Worm (Caenorhabditis elegans): ENCODE data around the gene sir-2.2.

ce11 chrX:13347251-13347650 lies 19.4 kb downstream of the sir-2.2 start:
- no peak for TF ChIP-seq pha-4 (GFP tag; IDR thresholded peaks at IDR 0.05)
- TF ChIP-seq pha-4 (tag; optimal IDR thresholded peaks at IDR 0.05), result no peak
- no peak for TF ChIP-seq mep-1 (tag; optimal IDR thresholded peaks at IDR 0.05)
- TF ChIP-seq ceh-28 (tag; optimal IDR thresholded peaks at IDR 0.05), result no peak
- TF ChIP-seq nhr-77 (tag; optimal IDR thresholded peaks at IDR 0.05), result no peak
- TF ChIP-seq pqm-1 (tag; optimal IDR thresholded peaks at IDR 0.05), result no peak
- TF ChIP-seq nhr-25 (tag; optimal IDR thresholded peaks at IDR 0.05; ENCODE audit: borderline replicate concordance, insufficient read depth), result no peak
- no peak for TF ChIP-seq hlh-30 (tag; optimal IDR thresholded peaks at IDR 0.05; ENCODE audit: insufficient read depth)
- TF ChIP-seq nhr-102 (tag; optimal IDR thresholded peaks at IDR 0.05), result no peak
